Worm (Caenorhabditis elegans): Measurements from ENCODE around the gene Y73C8C.4.

Gene Y73C8C.4

ce11 chrV:3058996-3059395 is 43.0 kb downstream of the Y73C8C.4 start, which contains the start of gene str-244:
TSS of gene str-244 (minus strand) at chrV:3059096.
- no peak for TF ChIP-seq unc-62 (GFP tag; optimal IDR thresholded peaks at IDR 0.05)

ce11 chrV:3054254-3054653 is 47.7 kb downstream of the Y73C8C.4 start, which contains the start of gene C50H11.8:
TSS of gene C50H11.8 (plus strand) at chrV:3054554.
- no peak for TF ChIP-seq unc-62 (GFP tag; optimal IDR thresholded peaks at IDR 0.05)
